Worm (Caenorhabditis elegans): ENCODE results near the gene ttbk-2.2.
"Not testable (repeated sequence)": the region's sequence is repeated elsewhere in the genome, so short reads cannot be mapped to it uniquely, and the experiment has no call there.

The ttbk-2.2 gene

DNA sequence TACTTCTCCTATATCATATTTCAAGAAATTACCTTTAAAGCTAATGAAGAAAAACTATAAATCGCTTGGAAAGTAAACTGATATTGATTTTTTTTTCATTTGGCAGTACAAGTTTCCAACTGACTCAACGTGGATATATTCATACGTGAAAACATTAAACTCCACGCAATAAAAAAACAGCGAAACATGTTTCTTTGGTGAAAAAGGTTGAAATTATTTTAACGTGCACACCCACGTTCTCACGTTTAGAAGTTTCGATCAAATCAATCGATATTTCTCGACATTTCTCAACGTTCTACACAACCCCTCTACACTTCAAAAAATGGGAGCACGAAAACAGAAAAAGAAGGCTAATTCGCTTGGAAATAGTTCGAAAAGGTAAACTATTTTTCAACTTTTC lies 37.8 kb downstream of the ttbk-2.2 start, which contains the start of the genes best-6 and C09B9.2:
Gene best-6, minus strand, starts transcription at position 101 of the 400 bp plus-strand sequence.
Gene C09B9.2, plus strand, starts transcription at position 314 of the 400 bp plus-strand sequence.
- no peak for TF ChIP-seq mep-1 (tag; optimal IDR thresholded peaks at IDR 0.05)
- no peak for TF ChIP-seq M03D4.4 (tag; optimal IDR thresholded peaks at IDR 0.05)
- no peak for TF ChIP-seq ceh-43 (GFP tag; optimal IDR thresholded peaks at IDR 0.05)
- no peak for TF ChIP-seq elt-3 (tag; optimal IDR thresholded peaks at IDR 0.05)
- no peak for TF ChIP-seq drap-1 (GFP tag; optimal IDR thresholded peaks at IDR 0.05)
- no peak for TF ChIP-seq flh-1 (GFP tag; optimal IDR thresholded peaks at IDR 0.05)
- no peak for TF ChIP-seq sptf-1 (tag; optimal IDR thresholded peaks at IDR 0.05)
- no peak for TF ChIP-seq nhr-28 (tag; optimal IDR thresholded peaks at IDR 0.05)
- TF ChIP-seq mls-2 (tag; optimal IDR thresholded peaks at IDR 0.05): no peak
- no peak for TF ChIP-seq tbx-8 (GFP tag; optimal IDR thresholded peaks at IDR 0.05)
- TF ChIP-seq hlh-1 (tag; optimal IDR thresholded peaks at IDR 0.05): no peak
- TF ChIP-seq unc-62 (GFP tag; optimal IDR thresholded peaks at IDR 0.05): no peak
- TF ChIP-seq nhr-237 (tag; optimal IDR thresholded peaks at IDR 0.05): no peak
- TF ChIP-seq pha-4 (tag; optimal IDR thresholded peaks at IDR 0.05): no peak
- TF ChIP-seq nhr-12 (tag; optimal IDR thresholded peaks at IDR 0.05): no peak
- TF ChIP-seq elt-1 (tag; optimal IDR thresholded peaks at IDR 0.05; ENCODE audit: borderline replicate concordance, insufficient read depth): no peak
- TF ChIP-seq lsy-2 (tag; optimal IDR thresholded peaks at IDR 0.05): no peak
- TF ChIP-seq lin-13 (tag; optimal IDR thresholded peaks at IDR 0.05): no peak
- no peak for TF ChIP-seq sem-2 (GFP tag; optimal IDR thresholded peaks at IDR 0.05)
- no peak for TF ChIP-seq zip-8 (tag; optimal IDR thresholded peaks at IDR 0.05)

DNA sequence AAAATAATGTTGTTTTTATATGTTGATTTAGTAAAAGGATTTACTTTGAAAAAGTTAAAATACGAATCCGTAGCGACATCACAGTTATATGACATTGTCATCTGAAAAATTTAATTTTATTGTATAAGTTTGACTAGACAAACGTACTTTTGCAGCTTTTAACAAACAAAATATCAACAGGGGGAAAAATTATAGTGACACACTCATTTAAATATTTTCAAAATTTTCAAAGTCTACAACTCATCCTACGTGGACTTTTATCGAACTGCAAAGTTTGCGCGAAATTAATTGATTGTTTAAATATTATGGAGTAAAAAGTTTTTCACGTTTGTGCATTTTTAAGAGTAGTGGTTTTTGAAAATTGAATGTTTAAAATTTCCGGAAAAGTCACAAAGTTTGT lies 41.1 kb downstream of the ttbk-2.2 start, which contains the start of gene C09B9.85:
Gene C09B9.85, minus strand, starts transcription at position 101 of the 400 bp plus-strand sequence.
- TF ChIP-seq sem-2 (GFP tag; optimal IDR thresholded peaks at IDR 0.05) (no peak), pha-4 (tag; optimal IDR thresholded peaks at IDR 0.05) (no peak)

DNA sequence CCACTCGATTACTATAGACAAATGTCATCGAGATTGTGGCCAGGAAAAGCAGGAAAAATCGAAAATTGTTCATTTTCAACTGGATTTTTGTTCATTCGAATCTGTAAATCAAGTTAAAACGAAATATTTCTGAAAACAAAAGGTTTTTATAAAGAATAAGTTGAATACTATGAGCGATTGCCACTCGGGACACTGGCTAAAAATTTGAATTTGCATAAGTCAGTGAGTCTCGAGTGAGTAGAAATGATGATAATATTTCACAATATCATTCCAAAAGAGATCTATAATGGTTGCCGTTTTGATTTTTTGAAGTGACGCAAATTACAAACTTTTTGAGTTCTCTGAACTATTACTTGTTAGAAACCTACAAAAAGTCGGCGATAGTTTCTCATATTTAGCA lies 46.3 kb downstream of the ttbk-2.2 start, which contains the start of gene T28H11.8:
Gene T28H11.8, minus strand, starts transcription at position 101 of the 400 bp plus-strand sequence.
- no peak for TF ChIP-seq tbx-8 (GFP tag; optimal IDR thresholded peaks at IDR 0.05)
- no peak for TF ChIP-seq ces-1 (GFP tag; optimal IDR thresholded peaks at IDR 0.05)

DNA sequence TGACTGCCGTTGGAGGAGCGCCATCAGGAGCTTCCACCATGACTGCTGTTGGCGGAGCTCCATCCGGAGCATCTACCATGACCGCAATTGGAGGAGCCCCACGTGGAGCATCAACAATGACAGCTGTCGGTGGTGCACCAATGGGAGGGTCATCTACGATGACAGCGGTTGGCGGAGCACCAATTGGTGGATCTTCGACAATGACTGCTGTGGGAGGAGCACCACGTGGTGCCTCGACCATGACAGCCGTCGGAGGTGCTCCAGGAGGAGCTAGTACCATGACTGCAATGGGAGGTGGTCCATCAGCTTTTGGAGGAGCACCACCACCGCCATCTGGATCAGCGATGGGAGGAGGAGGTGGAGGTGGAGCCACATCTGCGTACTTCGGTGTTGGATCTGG lies 49.7 kb downstream of the ttbk-2.2 start, which contains the start of gene T28H11.7:
Gene T28H11.7, minus strand, starts transcription at position 101 of the 400 bp plus-strand sequence.
- TF ChIP-seq M03D4.4 (tag; optimal IDR thresholded peaks at IDR 0.05); unc-120 (tag; optimal IDR thresholded peaks at IDR 0.05; ENCODE audit: poor library complexity, severe bottlenecking); nhr-76 (tag; optimal IDR thresholded peaks at IDR 0.05): not testable (repeated sequence)

DNA sequence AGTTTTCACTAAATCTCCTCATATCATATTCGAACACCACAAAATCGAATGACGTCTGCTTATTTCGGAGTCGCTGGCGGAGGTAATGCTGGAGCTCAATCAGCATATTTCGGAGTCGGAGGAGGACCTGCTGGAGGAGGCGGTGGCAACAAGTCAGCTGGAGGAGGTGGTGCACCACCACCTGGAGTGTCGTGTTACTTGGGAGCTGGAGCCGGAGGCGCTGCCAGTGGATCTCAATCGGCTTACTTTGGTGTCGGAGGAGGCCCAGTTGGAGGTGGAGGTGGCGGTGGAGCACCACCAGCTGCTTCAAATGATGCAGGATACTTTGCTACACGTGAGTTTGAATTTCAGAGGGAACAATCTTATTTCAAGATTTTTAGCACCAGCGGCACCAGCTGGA lies 50.3 kb downstream of the ttbk-2.2 start, which contains the start of gene ssq-4:
Gene ssq-4, plus strand, starts transcription at position 19 of the 400 bp plus-strand sequence.
- not testable (repeated sequence) for TF ChIP-seq sem-2 (GFP tag; optimal IDR thresholded peaks at IDR 0.05); ces-1 (GFP tag; optimal IDR thresholded peaks at IDR 0.05); nhr-28 (tag; optimal IDR thresholded peaks at IDR 0.05)
